Worm (Caenorhabditis elegans) whole organism, L4 larva: ENCODE results near the gene F54C8.7.

ENCODE experiments used
- D1046.2 ChIP-seq: fragments of 200-800 bp; sonication (Bioruptor generic); IDR thresholded peaks from 2 replicates; pipeline ENCODE4 v1.3.6; 2022; ENCODE audit warnings: missing genetic modification characterization, missing compliant biosample characterization
- F37D6.2 ChIP-seq: sonication (generic microtip); optimal IDR thresholded peaks from 2 replicates; lab custom pipeline; 2016; ENCODE audit warnings: mild to moderate bottlenecking, missing genetic modification characterization, missing compliant biosample characterization
- F44E2.7 ChIP-seq: fragments of 200-800 bp; sonication (Bioruptor generic); IDR thresholded peaks from 2 replicates; pipeline ENCODE4 v2.1.2; 2022; ENCODE audit warnings: missing genetic modification characterization, missing compliant biosample characterization
- F49E8.2 ChIP-seq: sonication (generic microtip); optimal IDR thresholded peaks from 2 replicates; lab custom pipeline; 2016; ENCODE audit warnings: missing compliant biosample characterization, mild to moderate bottlenecking, missing genetic modification characterization, borderline replicate concordance
- T20F7.1 ChIP-seq: fragments of 200-800 bp; sonication (Bioruptor generic); optimal IDR thresholded peaks from 2 replicates; lab custom pipeline; 2018; ENCODE audit warnings: mild to moderate bottlenecking, missing genetic modification characterization, missing compliant biosample characterization
- T26A8.4 ChIP-seq: fragments of 200-800 bp; sonication (Bioruptor generic); IDR thresholded peaks from 2 replicates; pipeline ENCODE4 v1.3.6; 2022; ENCODE audit warnings: missing genetic modification characterization, missing compliant biosample characterization
- Y48G9A.11 ChIP-seq: fragments of 200-800 bp; sonication (Bioruptor generic); IDR thresholded peaks from 2 replicates; pipeline ENCODE4 v1.3.6; 2022; ENCODE audit warnings: missing genetic modification reagents, missing genetic modification characterization, missing compliant biosample characterization
- Y5F2A.4 ChIP-seq: fragments of 200-800 bp; sonication (Bioruptor generic); optimal IDR thresholded peaks from 2 replicates; lab custom pipeline; 2018; ENCODE audit warnings: mild to moderate bottlenecking, missing genetic modification characterization, missing compliant biosample characterization
- ama-1 ChIP-seq: fragments of 150-350 bp; optimal IDR thresholded peaks from 2 replicates; lab custom pipeline; 2014; ENCODE audit warnings: inconsistent platforms, mixed read lengths
- arid-1 ChIP-seq: fragments of 200-800 bp; sonication (Bioruptor generic); conservative IDR thresholded peaks from 2 replicates; pipeline ENCODE4 v1.3.6; 2022; ENCODE audit warnings: missing genetic modification reagents, missing genetic modification characterization, missing compliant biosample characterization
- ces-1 ChIP-seq: fragments of 150-350 bp; sonication (generic microtip); optimal IDR thresholded peaks from 4 replicates; lab custom pipeline; 2014; ENCODE audit warnings: missing biosample characterization, missing genetic modification reagents, missing genetic modification characterization
- dmd-9 ChIP-seq: fragments of 200-800 bp; sonication (Bioruptor generic); IDR thresholded peaks from 2 replicates; pipeline ENCODE4 v1.3.6; 2022; ENCODE audit warnings: missing genetic modification reagents, missing genetic modification characterization, missing compliant biosample characterization
- dpl-1 ChIP-seq: fragments of 150-350 bp; optimal IDR thresholded peaks from 2 replicates; lab custom pipeline; 2014; ENCODE audit warnings: missing biosample characterization, missing genetic modification reagents, missing genetic modification characterization
- dve-1 ChIP-seq: sonication (generic microtip); optimal IDR thresholded peaks from 2 replicates; lab custom pipeline; 2017; ENCODE audit warnings: antibody characterized with exemption, mild to moderate bottlenecking, missing genetic modification characterization, missing compliant biosample characterization; ENCODE audit not compliant: insufficient read depth
- egl-43 ChIP-seq: fragments of 200-800 bp; sonication (Bioruptor generic); IDR thresholded peaks from 2 replicates; pipeline ENCODE4 v1.3.6; 2022; ENCODE audit warnings: missing genetic modification reagents, missing genetic modification characterization, missing compliant biosample characterization
- fkh-10 ChIP-seq: fragments of 150-350 bp; optimal IDR thresholded peaks from 2 replicates; lab custom pipeline; 2014; ENCODE audit warnings: missing biosample characterization, missing genetic modification reagents, missing genetic modification characterization
- hif-1 ChIP-seq, 2 experiments: sonication (generic microtip); optimal IDR thresholded peaks; 2 replicates each; lab custom pipeline; 2016 to 2017; ENCODE audit warnings: missing compliant biosample characterization in 2 of 2, missing genetic modification characterization in 2 of 2, missing genetic modification reagents in 2 of 2, missing genotype in 2 of 2, mild to moderate bottlenecking in 1 of 2
- hlh-11 ChIP-seq: fragments of 200-800 bp; sonication (Bioruptor generic); optimal IDR thresholded peaks from 2 replicates; lab custom pipeline; 2018; ENCODE audit warnings: mild to moderate bottlenecking, missing genetic modification characterization, missing compliant biosample characterization
- hlh-30 ChIP-seq: sonication (generic microtip); optimal IDR thresholded peaks from 2 replicates; lab custom pipeline; 2017; ENCODE audit warnings: antibody characterized with exemption, mild to moderate bottlenecking, missing genetic modification characterization, missing compliant biosample characterization; ENCODE audit not compliant: insufficient read depth
- jun-1 ChIP-seq: fragments of 150-350 bp; optimal IDR thresholded peaks from 2 replicates; lab custom pipeline; 2014; ENCODE audit warnings: missing biosample characterization, missing genetic modification reagents, missing genetic modification characterization
- lin-13 ChIP-seq: fragments of 150-350 bp; optimal IDR thresholded peaks from 2 replicates; lab custom pipeline; 2014; ENCODE audit warnings: missing biosample characterization, missing genetic modification reagents, missing genetic modification characterization
- lin-38 ChIP-seq: fragments of 200-800 bp; sonication (Bioruptor generic); IDR thresholded peaks from 2 replicates; pipeline ENCODE4 v1.3.6; 2022; ENCODE audit warnings: missing genetic modification reagents, missing genetic modification characterization, missing compliant biosample characterization
- mdl-1 ChIP-seq, 2 experiments: fragments of 150-350 bp in 1 of 2; sonication (generic microtip) in 1 of 2; optimal IDR thresholded peaks; 2 replicates each; lab custom pipeline; 2014 to 2017; ENCODE audit warnings: missing biosample characterization in 2 of 2, missing genetic modification characterization in 2 of 2
- mdt-29 ChIP-seq: fragments of 200-800 bp; sonication (Bioruptor generic); IDR thresholded peaks from 2 replicates; pipeline ENCODE4 v1.3.6; 2022; ENCODE audit warnings: missing genetic modification reagents, missing genetic modification characterization, missing compliant biosample characterization
- mep-1 ChIP-seq: fragments of 150-350 bp; sonication (generic microtip); optimal IDR thresholded peaks from 3 replicates; lab custom pipeline; 2014; ENCODE audit warnings: missing biosample characterization, missing genetic modification characterization
- mes-2 ChIP-seq: sonication (generic microtip); optimal IDR thresholded peaks from 2 replicates; lab custom pipeline; 2016; ENCODE audit warnings: missing genotype, mild to moderate bottlenecking, missing genetic modification characterization, missing compliant biosample characterization; ENCODE audit not compliant: poor library complexity, severe bottlenecking
- mxl-3 ChIP-seq: fragments of 200-800 bp; sonication (Bioruptor generic); optimal IDR thresholded peaks from 2 replicates; lab custom pipeline; 2018; ENCODE audit warnings: mild to moderate bottlenecking, missing genetic modification characterization, missing compliant biosample characterization
- nhr-102 ChIP-seq: sonication (generic microtip); optimal IDR thresholded peaks from 2 replicates; lab custom pipeline; 2016; ENCODE audit warnings: mild to moderate bottlenecking, missing genetic modification characterization, moderate library complexity, missing compliant biosample characterization
- nhr-42 ChIP-seq: fragments of 200-800 bp; sonication (Bioruptor generic); IDR thresholded peaks from 2 replicates; pipeline ENCODE4 v1.3.6; 2022; ENCODE audit warnings: missing genetic modification characterization, missing compliant biosample characterization
- nhr-48 ChIP-seq: sonication (generic microtip); optimal IDR thresholded peaks from 2 replicates; lab custom pipeline; 2016; ENCODE audit warnings: mild to moderate bottlenecking, missing genetic modification characterization, missing compliant biosample characterization
- pha-4 ChIP-seq, 2 experiments: fragments of 150-350 bp in 1 of 2; fragments of 200-800 bp in 1 of 2; sonication (Bioruptor generic) in 1 of 2; IDR thresholded peaks in 1 of 2; optimal IDR thresholded peaks in 1 of 2; 2 replicates each; pipeline versions ENCODE4 v1.3.6 to Lab custom; 2014 to 2022; ENCODE audit warnings: missing genetic modification characterization in 2 of 2, missing genetic modification reagents in 2 of 2, missing biosample characterization in 1 of 2, missing compliant biosample characterization in 1 of 2
- tag-97 ChIP-seq: fragments of 200-800 bp; sonication (Bioruptor generic); IDR thresholded peaks from 2 replicates; pipeline ENCODE4 v1.3.6; 2022; ENCODE audit warnings: missing genetic modification characterization, missing compliant biosample characterization
- unc-130 ChIP-seq: sonication (generic microtip); optimal IDR thresholded peaks from 2 replicates; lab custom pipeline; 2016; ENCODE audit warnings: missing genetic modification reagents, missing genetic modification characterization, missing compliant biosample characterization
- unc-39 ChIP-seq: sonication (generic microtip); optimal IDR thresholded peaks from 2 replicates; lab custom pipeline; 2017; ENCODE audit warnings: missing biosample characterization, missing genetic modification characterization
- zfp-2 ChIP-seq: sonication (generic microtip); optimal IDR thresholded peaks from 2 replicates; lab custom pipeline; 2016; ENCODE audit warnings: mild to moderate bottlenecking, missing genetic modification characterization, missing compliant biosample characterization
- zip-11 ChIP-seq: fragments of 200-800 bp; sonication (Bioruptor generic); IDR thresholded peaks from 2 replicates; pipeline ENCODE4 v1.3.6; 2022; ENCODE audit warnings: missing genetic modification characterization, missing compliant biosample characterization
- ztf-7 ChIP-seq: fragments of 150-350 bp; optimal IDR thresholded peaks from 2 replicates; lab custom pipeline; 2014; ENCODE audit warnings: missing biosample characterization, missing genetic modification characterization

The F54C8.7 gene

DNA sequence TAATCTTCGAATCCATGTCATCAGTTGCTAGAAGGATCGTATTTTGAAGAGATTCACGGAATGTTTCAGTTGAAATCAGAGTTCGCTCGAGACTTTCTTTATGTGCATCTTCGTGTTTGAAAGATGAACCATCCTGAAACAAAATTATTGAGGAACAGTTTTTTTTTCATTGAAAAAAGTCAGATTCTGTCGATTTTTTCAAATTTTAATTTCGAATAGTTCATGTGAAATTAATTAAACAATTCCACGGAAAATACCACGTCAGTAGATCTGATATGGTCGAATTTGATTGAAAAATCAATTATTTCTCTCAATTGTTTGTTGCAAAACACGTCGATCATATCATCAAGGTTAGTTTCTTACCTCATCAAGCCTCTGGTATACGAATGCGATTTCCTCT is 14.5 kb downstream of the F54C8.7 start, which contains the start of gene F54C8.1 (continued):
- TF ChIP-seq mdt-29 (no peak), tag-97 (GFP tag; lab: Robert Waterston, UW) (no peak)

DNA sequence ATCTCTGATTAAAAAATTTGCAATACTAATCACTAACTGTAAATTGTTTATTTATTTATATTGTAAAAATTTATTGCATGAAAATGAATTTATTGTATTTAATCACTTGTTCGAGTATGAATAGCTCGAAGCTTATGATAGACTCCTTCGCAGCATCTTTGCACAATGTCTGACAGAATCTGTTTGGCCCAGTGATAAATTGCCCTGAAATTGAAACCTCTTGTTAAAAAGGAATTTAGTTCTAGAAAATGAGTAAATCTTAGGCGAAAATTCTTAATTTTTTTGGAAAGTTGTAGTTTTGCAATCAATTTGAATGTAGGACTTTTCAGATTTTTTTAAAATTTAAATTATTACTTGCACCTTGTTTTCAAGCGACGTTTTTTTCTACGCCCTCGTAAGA is 18.9 kb downstream of the F54C8.7 start:
- peak; percentile 15; the same call in 1 of the 2 replicates for TF ChIP-seq arid-1 (GFP tag; lab: Robert Waterston, UW)
- no peak for TF ChIP-seq ztf-7
- TF ChIP-seq lin-38 (GFP tag; lab: Robert Waterston, UW): peak; percentile 38

DNA sequence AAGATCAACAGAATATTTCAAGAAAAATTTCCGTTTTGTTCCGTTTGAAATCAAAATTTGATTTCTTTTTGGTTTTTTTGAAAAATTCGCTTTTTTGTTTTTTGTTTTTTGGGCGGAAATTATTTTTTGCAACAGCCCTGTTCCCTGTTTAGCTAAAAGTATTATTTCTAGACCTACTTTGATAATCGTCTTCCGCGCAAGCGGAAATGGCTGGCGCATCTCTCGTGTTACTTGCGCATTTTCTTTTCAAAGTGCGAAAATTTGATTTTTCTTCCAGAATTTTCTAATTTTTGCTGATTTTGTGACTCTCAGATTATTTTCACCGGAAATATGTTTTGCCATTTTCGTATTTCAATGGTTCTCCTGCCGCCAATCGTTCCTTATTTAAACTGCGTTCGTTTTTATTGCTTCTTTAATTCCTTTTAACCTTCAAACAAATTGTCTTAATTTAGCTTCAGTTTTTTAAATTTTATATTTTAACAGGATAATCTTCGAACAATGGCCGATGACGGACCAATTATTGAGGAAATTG is 20.2 kb downstream of the F54C8.7 start, which contains the start of gene cpar-1:
TSS of gene cpar-1 (plus strand) at position 482 of the 532 bp plus-strand sequence.
- TF ChIP-seq ama-1 (lab: Kevin White, UChicago) (no peak), Y48G9A.11 (no peak), Y5F2A.4 (no peak), unc-130 (GFP tag; lab: Kevin White, UChicago) (peak; percentile 9), nhr-48 (tag; lab: Kevin White, UChicago) (no peak), arid-1 (GFP tag; lab: Robert Waterston, UW) (no peak), fkh-10 (no peak), dpl-1 (GFP tag; lab: Kevin White, UChicago) (no peak), T20F7.1 (GFP tag; lab: Kevin White, UChicago) (no peak), F49E8.2 (tag; lab: Kevin White, UChicago) (peak; percentile 55), unc-39 (tag; lab: Kevin White, UChicago) (no peak), hlh-11 (tag; lab: Kevin White, UChicago) (no peak), egl-43 (GFP tag; lab: Robert Waterston, UW) (no peak), hlh-30 (no peak), zfp-2 (tag; lab: Kevin White, UChicago) (no peak), F44E2.7 (GFP tag; lab: Robert Waterston, UW) (no peak)

DNA sequence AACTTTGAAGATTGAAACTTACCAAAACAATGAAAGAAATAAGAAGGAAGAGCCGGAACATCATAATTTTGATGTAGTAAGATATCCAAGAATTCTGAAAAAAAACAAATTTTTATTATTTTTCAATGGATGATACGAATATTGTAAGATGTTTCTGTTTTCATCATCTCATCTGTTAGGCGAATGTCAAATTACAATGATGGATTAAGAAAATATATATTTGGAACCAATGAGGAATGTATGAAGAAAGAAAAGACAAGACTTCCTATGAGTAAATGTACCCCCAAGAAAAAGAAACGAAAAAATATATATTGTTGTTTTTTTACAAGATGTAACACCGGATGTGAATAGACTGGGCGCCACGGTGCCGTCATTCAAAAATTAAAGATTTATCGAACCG is 27.6 kb downstream of the F54C8.7 start, which contains the start of gene T26G10.5:
TSS of gene T26G10.5 (minus strand) at position 101 of the 400 bp plus-strand sequence.
- TF ChIP-seq unc-39 (tag; lab: Kevin White, UChicago): no peak
- no peak for TF ChIP-seq ces-1 (GFP tag; lab: Kevin White, UChicago)
- TF ChIP-seq mep-1: no peak
- TF ChIP-seq lin-13: no peak
- TF ChIP-seq dmd-9 (GFP tag; lab: Robert Waterston, UW): no peak
- no peak for TF ChIP-seq hif-1 (tag; optimal IDR thresholded peaks at IDR 0.05; lab: Kevin White, UChicago)
- no peak for TF ChIP-seq mxl-3 (GFP tag; lab: Kevin White, UChicago)
- no peak for TF ChIP-seq mes-2 (tag; lab: Kevin White, UChicago)
- TF ChIP-seq pha-4 (GFP tag; IDR thresholded peaks at IDR 0.05; lab: Robert Waterston, UW): no peak
- TF ChIP-seq pha-4 (tag; optimal IDR thresholded peaks at IDR 0.05; lab: Kevin White, UChicago): no peak
- no peak for TF ChIP-seq T26A8.4 (GFP tag; lab: Robert Waterston, UW)
- no peak for TF ChIP-seq jun-1 (tag; lab: Kevin White, UChicago)
- TF ChIP-seq mdl-1 (tag; optimal IDR thresholded peaks at IDR 0.05; lab: Kevin White, UChicago): no peak
- TF ChIP-seq zip-11 (GFP tag; lab: Robert Waterston, UW): no peak
- TF ChIP-seq F37D6.2 (tag; lab: Kevin White, UChicago): no peak
- no peak for TF ChIP-seq nhr-102 (tag; lab: Kevin White, UChicago)
- no peak for TF ChIP-seq dve-1
- TF ChIP-seq dpl-1 (GFP tag; lab: Kevin White, UChicago): no peak
- TF ChIP-seq nhr-42: no peak
- no peak for TF ChIP-seq D1046.2 (GFP tag; lab: Robert Waterston, UW)
